Fruit fly (Drosophila melanogaster) whole organism, prepupa: Measurements from ENCODE around the gene CG42693.

Experiments used
- CG10631 ChIP-seq: fragments of 200-800 bp; sonication (Bioruptor generic); optimal IDR thresholded peaks from 2 replicates; lab custom pipeline; 2016; ENCODE audit warnings: missing biosample characterization, missing genetic modification characterization
- CG11294 ChIP-seq: fragments of 200-800 bp; sonication (Bioruptor generic); IDR thresholded peaks from 2 replicates; pipeline ENCODE4 v1.3.6; 2022; ENCODE audit warnings: missing biosample characterization, missing genetic modification characterization
- CG11902 ChIP-seq: fragments of 200-800 bp; sonication (Bioruptor generic); optimal IDR thresholded peaks from 3 replicates; lab custom pipeline; 2016; ENCODE audit warnings: missing biosample characterization, missing genetic modification characterization
- CG15336 ChIP-seq: fragments of 200-800 bp; sonication (Bioruptor generic); IDR thresholded peaks from 2 replicates; pipeline ENCODE4 v1.3.6; 2022; ENCODE audit warnings: missing biosample characterization, missing genetic modification characterization
- CG1621 ChIP-seq: fragments of 200-800 bp; sonication (Bioruptor generic); optimal IDR thresholded peaks from 3 replicates; lab custom pipeline; 2018; ENCODE audit warnings: missing biosample characterization, mild to moderate bottlenecking, missing genetic modification characterization
- CG16779 ChIP-seq: fragments of 200-800 bp; sonication (Bioruptor generic); optimal IDR thresholded peaks from 3 replicates; lab custom pipeline; 2017; ENCODE audit warnings: missing biosample characterization, mild to moderate bottlenecking, missing genetic modification characterization
- CG3032 ChIP-seq: fragments of 200-800 bp; optimal IDR thresholded peaks from 2 replicates; lab custom pipeline; 2019; ENCODE audit warnings: missing biosample characterization, mild to moderate bottlenecking, missing genetic modification characterization, moderate library complexity
- CG31627 ChIP-seq: fragments of 200-800 bp; sonication (Bioruptor generic); optimal IDR thresholded peaks from 3 replicates; lab custom pipeline; 2016; ENCODE audit warnings: missing biosample characterization, missing genetic modification characterization
- CG34406 ChIP-seq: fragments of 200-800 bp; sonication (Bioruptor generic); optimal IDR thresholded peaks from 3 replicates; lab custom pipeline; 2016; ENCODE audit warnings: missing biosample characterization, missing genetic modification characterization
- CG3919 ChIP-seq: fragments of 200-800 bp; sonication (Bioruptor generic); optimal IDR thresholded peaks from 3 replicates; lab custom pipeline; 2016; ENCODE audit warnings: missing biosample characterization, missing genetic modification characterization
- CG6163 ChIP-seq: fragments of 200-800 bp; sonication (Bioruptor generic); IDR thresholded peaks from 3 replicates; pipeline ENCODE4 v1.3.6; 2022; ENCODE audit warnings: missing biosample characterization, missing genetic modification characterization
- CG7368 ChIP-seq: fragments of 200-800 bp; sonication (Bioruptor generic); optimal IDR thresholded peaks from 3 replicates; lab custom pipeline; 2016; ENCODE audit warnings: missing biosample characterization, missing genetic modification characterization
- CG8119 ChIP-seq: fragments of 200-800 bp; sonication (Bioruptor generic); IDR thresholded peaks from 3 replicates; pipeline ENCODE4 v1.3.6; 2022; ENCODE audit warnings: missing biosample characterization, missing genetic modification characterization
- CG8319 ChIP-seq: fragments of 200-800 bp; sonication (Bioruptor generic); optimal IDR thresholded peaks from 3 replicates; lab custom pipeline; 2016; ENCODE audit warnings: missing biosample characterization, missing genetic modification characterization
- CG8632 ChIP-seq: fragments of 200-800 bp; sonication (Bioruptor generic); optimal IDR thresholded peaks from 3 replicates; lab custom pipeline; 2016; ENCODE audit warnings: missing biosample characterization, missing genetic modification characterization
- CG9139 ChIP-seq: fragments of 200-800 bp; sonication (Bioruptor generic); optimal IDR thresholded peaks from 3 replicates; lab custom pipeline; 2017; ENCODE audit warnings: missing biosample characterization, mild to moderate bottlenecking, missing genetic modification characterization
- Eip75B ChIP-seq: fragments of 200-800 bp; sonication (Bioruptor generic); optimal IDR thresholded peaks from 3 replicates; lab custom pipeline; 2016; ENCODE audit warnings: missing biosample characterization, missing genetic modification characterization
- Eip78C ChIP-seq: fragments of 200-800 bp; sonication (Bioruptor generic); peaks from one replicate; lab custom pipeline; 2016; ENCODE audit warnings: missing biosample characterization, missing genetic modification characterization
- Eip93F ChIP-seq: fragments of 200-800 bp; sonication (Bioruptor generic); optimal IDR thresholded peaks from 2 replicates; lab custom pipeline; 2016; ENCODE audit warnings: missing biosample characterization, mild to moderate bottlenecking, missing genetic modification characterization
- Gug ChIP-seq: fragments of 200-800 bp; sonication (Bioruptor generic); IDR thresholded peaks from 2 replicates; pipeline ENCODE4 v1.3.6; 2022; ENCODE audit warnings: missing biosample characterization, missing genetic modification characterization
- Hr38 ChIP-seq: sonication (Bioruptor generic); optimal IDR thresholded peaks from 2 replicates; lab custom pipeline; 2016; ENCODE audit warnings: missing biosample characterization, missing genetic modification characterization
- Hr39 ChIP-seq: fragments of 200-800 bp; sonication (Bioruptor generic); optimal IDR thresholded peaks from 2 replicates; lab custom pipeline; 2016; ENCODE audit warnings: missing biosample characterization, missing genetic modification characterization
- Hr4 ChIP-seq: fragments of 200-800 bp; sonication (Bioruptor generic); optimal IDR thresholded peaks from 3 replicates; lab custom pipeline; 2016; ENCODE audit warnings: missing biosample characterization, missing genetic modification characterization
- Lpt ChIP-seq: fragments of 200-800 bp; sonication (Bioruptor generic); optimal IDR thresholded peaks from 3 replicates; lab custom pipeline; 2016; ENCODE audit warnings: missing biosample characterization, missing genetic modification characterization
- Met ChIP-seq: fragments of 200-800 bp; sonication (Bioruptor generic); optimal IDR thresholded peaks from 3 replicates; lab custom pipeline; 2016; ENCODE audit warnings: missing biosample characterization, missing genetic modification characterization
- Smox ChIP-seq: fragments of 200-800 bp; sonication (Bioruptor generic); optimal IDR thresholded peaks from 3 replicates; lab custom pipeline; 2016; ENCODE audit warnings: missing biosample characterization, missing genetic modification characterization
- Sox102F ChIP-seq: fragments of 200-800 bp; sonication (Bioruptor generic); optimal IDR thresholded peaks from 2 replicates; lab custom pipeline; 2016; ENCODE audit warnings: missing biosample characterization, mild to moderate bottlenecking, missing genetic modification characterization
- Sox14 ChIP-seq: fragments of 200-800 bp; sonication (Bioruptor generic); optimal IDR thresholded peaks from 3 replicates; lab custom pipeline; 2016; ENCODE audit warnings: missing biosample characterization, missing genetic modification characterization
- acj6 ChIP-seq: fragments of 200-800 bp; sonication (Bioruptor generic); optimal IDR thresholded peaks from 3 replicates; lab custom pipeline; 2016; ENCODE audit warnings: missing biosample characterization, missing genetic modification characterization
- cyc ChIP-seq: fragments of 200-800 bp; sonication (Bioruptor generic); optimal IDR thresholded peaks from 3 replicates; lab custom pipeline; 2016; ENCODE audit warnings: missing biosample characterization, missing genetic modification characterization
- dsx ChIP-seq: fragments of 200-800 bp; optimal IDR thresholded peaks from 3 replicates; lab custom pipeline; 2019; ENCODE audit warnings: missing biosample characterization, mild to moderate bottlenecking, missing genetic modification characterization, moderate library complexity; ENCODE audit not compliant: poor library complexity, severe bottlenecking
- eg ChIP-seq: fragments of 200-800 bp; sonication (Bioruptor generic); IDR thresholded peaks from 3 replicates; pipeline ENCODE4 v1.3.6; 2022; ENCODE audit warnings: missing biosample characterization, missing genetic modification characterization
- esn ChIP-seq: fragments of 200-800 bp; sonication (Bioruptor generic); optimal IDR thresholded peaks from 2 replicates; lab custom pipeline; 2016; ENCODE audit warnings: missing biosample characterization, mild to moderate bottlenecking, missing genetic modification characterization, moderate library complexity
- fd85E ChIP-seq: fragments of 200-800 bp; sonication (Bioruptor generic); optimal IDR thresholded peaks from 3 replicates; lab custom pipeline; 2016; ENCODE audit warnings: missing biosample characterization, missing genetic modification characterization
- lz ChIP-seq: fragments of 200-800 bp; sonication (Bioruptor generic); optimal IDR thresholded peaks from 3 replicates; lab custom pipeline; 2016; ENCODE audit warnings: missing biosample characterization, missing genetic modification characterization
- pdm3 ChIP-seq: fragments of 200-800 bp; sonication (Bioruptor generic); optimal IDR thresholded peaks from 3 replicates; lab custom pipeline; 2016; ENCODE audit warnings: missing biosample characterization, missing genetic modification characterization
- ss ChIP-seq, 2 experiments: fragments of 200-800 bp; sonication (Bioruptor generic); optimal IDR thresholded peaks; 2 replicates in 1 of 2; 3 replicates in 1 of 2; lab custom pipeline; 2017 to 2018; ENCODE audit warnings: mild to moderate bottlenecking in 2 of 2, missing biosample characterization in 2 of 2, missing genetic modification characterization in 2 of 2, moderate library complexity in 1 of 2
- svp ChIP-seq: fragments of 200-800 bp; sonication (Bioruptor generic); peaks from one replicate; lab custom pipeline; 2016; ENCODE audit warnings: missing biosample characterization, missing genetic modification characterization
- topi ChIP-seq: fragments of 200-800 bp; sonication (Bioruptor generic); optimal IDR thresholded peaks from 3 replicates; lab custom pipeline; 2016; ENCODE audit warnings: missing biosample characterization, missing genetic modification characterization

CG42693 gene

dm6 chr3R:31686692-31687351, 21.3 kb downstream of the CG42693 start (continued):
- TF ChIP-seq CG8632 (GFP tag; lab: Kevin White, UChicago) (peak; percentile 90), esn (GFP tag; lab: Kevin White, UChicago) (peak; percentile 97), CG7368 (GFP tag; lab: Kevin White, UChicago) (peak; percentile 88), eg (peak; percentile 87), CG16779 (tag; lab: Kevin White, UChicago) (peak; percentile 77), acj6 (GFP tag; lab: Kevin White, UChicago) (peak; percentile 96), Eip75B (GFP tag; lab: Kevin White, UChicago) (peak; percentile 94), Sox102F (GFP tag; lab: Kevin White, UChicago) (peak; percentile 96), ss (GFP tag; optimal IDR thresholded peaks at IDR 0.05; lab: Kevin White, UChicago) (peak; percentile 77 to 91), CG9139 (peak; percentile 84), CG8119 (GFP tag; lab: Robert Waterston, UW) (peak; percentile 89), CG8319 (peak; percentile 91), lz (GFP tag; lab: Kevin White, UChicago) (peak; percentile 96), CG31627 (peak; percentile 97), Lpt (GFP tag; lab: Kevin White, UChicago) (peak; percentile 83), Eip93F (GFP tag; lab: Kevin White, UChicago) (peak; percentile 96), dsx (peak; percentile 87), fd85E (GFP tag; lab: Kevin White, UChicago) (peak; percentile 75), Hr38 (no peak), CG11294 (GFP tag; lab: Robert Waterston, UW) (peak; percentile 62; the same call in 1 of the 2 replicates), CG11902 (GFP tag; lab: Kevin White, UChicago) (peak; percentile 94), Met (GFP tag; lab: Kevin White, UChicago) (peak; percentile 98), CG15336 (peak; percentile 87), pdm3 (peak; percentile 93), CG3919 (GFP tag; lab: Kevin White, UChicago) (peak; percentile 96), CG3032 (tag; lab: Kevin White, UChicago) (peak; percentile 88)

dm6 chr3R:31683048-31683857, 24.9 kb downstream of the CG42693 start:
- TF ChIP-seq Hr39 (GFP tag; lab: Kevin White, UChicago) = peak; percentile 34
- TF ChIP-seq cyc = peak; percentile 15
- TF ChIP-seq CG6163 (GFP tag; lab: Robert Waterston, UW) = no peak
- TF ChIP-seq CG10631 (GFP tag; lab: Kevin White, UChicago) = no peak
- no peak for TF ChIP-seq Gug (GFP tag; lab: Robert Waterston, UW)
- TF ChIP-seq lz (GFP tag; lab: Kevin White, UChicago) = peak; percentile 6
- TF ChIP-seq Hr4 (GFP tag; lab: Kevin White, UChicago) = no peak
- TF ChIP-seq Smox (GFP tag; lab: Kevin White, UChicago) = peak; percentile 1
- TF ChIP-seq Sox14 (GFP tag; lab: Kevin White, UChicago) = peak; percentile 24
- TF ChIP-seq Sox102F (GFP tag; lab: Kevin White, UChicago) = peak; percentile 7
- TF ChIP-seq svp (GFP tag; lab: Kevin White, UChicago) = peak; percentile 64
- TF ChIP-seq acj6 (GFP tag; lab: Kevin White, UChicago) = no peak
- peak; percentile 17 for TF ChIP-seq Met (GFP tag; lab: Kevin White, UChicago)
- TF ChIP-seq Eip78C (GFP tag; lab: Kevin White, UChicago) = peak; percentile 45
- no peak for TF ChIP-seq CG1621
- no peak for TF ChIP-seq esn (GFP tag; lab: Kevin White, UChicago)
- peak; percentile 11 for TF ChIP-seq CG31627
- TF ChIP-seq CG34406 (GFP tag; lab: Kevin White, UChicago) = peak; percentile 15
- TF ChIP-seq topi (GFP tag; lab: Kevin White, UChicago) = peak; percentile 9
